Fruit fly (Drosophila melanogaster): ENCODE data around the gene Traf6.
A peak's percentile ranks its signal among the peaks of the same experiment; 100 is the strongest.

Gene Traf6

DNA sequence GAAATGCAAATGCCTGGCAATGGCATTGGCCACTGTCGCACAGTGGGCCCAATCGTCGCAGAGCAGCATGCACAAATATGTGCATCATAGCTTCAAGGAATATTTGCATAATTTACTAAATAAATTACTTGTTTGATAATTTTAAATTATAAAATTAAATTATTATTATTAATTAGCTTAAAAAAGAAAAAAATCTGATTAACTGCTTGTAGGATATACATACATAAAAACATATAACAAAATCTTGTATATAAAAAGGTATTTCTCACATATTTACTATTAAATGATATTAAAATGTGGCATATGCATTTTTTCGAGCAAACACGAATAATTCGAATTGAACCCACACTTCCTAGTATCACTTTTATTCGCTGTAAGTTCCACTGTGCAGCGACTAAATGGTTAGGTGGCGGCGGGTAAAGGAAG is 31.9 kb downstream of the Traf6 start (continued):
- no peak for TF ChIP-seq CG34376 (GFP tag; optimal IDR thresholded peaks at IDR 0.05)
- no peak for TF ChIP-seq CG16863 (GFP tag; optimal IDR thresholded peaks at IDR 0.05)
- TF ChIP-seq Stat92E (GFP tag; optimal IDR thresholded peaks at IDR 0.05), result no peak
- no peak for TF ChIP-seq peb (GFP tag; IDR thresholded peaks at IDR 0.05)
- no peak for TF ChIP-seq crol (GFP tag; IDR thresholded peaks at IDR 0.05)
- no peak for TF ChIP-seq gfzf (GFP tag; optimal IDR thresholded peaks at IDR 0.05)
- peak; percentile 39; the same call in 1 of the 2 replicates for TF ChIP-seq dimm (GFP tag; IDR thresholded peaks at IDR 0.05)
- TF ChIP-seq C15 (GFP tag; IDR thresholded peaks at IDR 0.05), result no peak
- no peak for TF ChIP-seq pnt (GFP tag; optimal IDR thresholded peaks at IDR 0.05)
- peak; percentile 59 for TF ChIP-seq CG6254 (GFP tag; optimal IDR thresholded peaks at IDR 0.05)
- TF ChIP-seq Oli (tag; optimal IDR thresholded peaks at IDR 0.05), result peak; percentile 74
- TF ChIP-seq CG18764 (GFP tag; optimal IDR thresholded peaks at IDR 0.05), result no peak
- no peak for TF ChIP-seq ranshi (GFP tag; IDR thresholded peaks at IDR 0.05)
- TF ChIP-seq dan (GFP tag; IDR thresholded peaks at IDR 0.05), result no peak
- TF ChIP-seq CG13894 (tag; optimal IDR thresholded peaks at IDR 0.05), result no peak
- TF ChIP-seq al (GFP tag; IDR thresholded peaks at IDR 0.05), result no peak
- no peak for TF ChIP-seq Camta (GFP tag; optimal IDR thresholded peaks at IDR 0.05)
- no peak for TF ChIP-seq Gsc (GFP tag; IDR thresholded peaks at IDR 0.05)
- TF ChIP-seq unc-4 (GFP tag; IDR thresholded peaks at IDR 0.05; ENCODE audit: partially characterized antibody), result no peak
- peak; percentile 85 for TF ChIP-seq CG18262 (tag; optimal IDR thresholded peaks at IDR 0.05)
- no peak for TF ChIP-seq NK7.1 (GFP tag; optimal IDR thresholded peaks at IDR 0.05)
- no peak for TF ChIP-seq MBD-R2 (GFP tag; IDR thresholded peaks at IDR 0.05)
- no peak for TF ChIP-seq CG11398 (GFP tag; optimal IDR thresholded peaks at IDR 0.05)
- TF ChIP-seq tap (tag; optimal IDR thresholded peaks at IDR 0.05), result peak; percentile 57
- TF ChIP-seq Mrtf (GFP tag; IDR thresholded peaks at IDR 0.05), result no peak
- no peak for TF ChIP-seq CG4404 (GFP tag; IDR thresholded peaks at IDR 0.05)
- TF ChIP-seq bigmax (GFP tag; optimal IDR thresholded peaks at IDR 0.05), result no peak
- no peak for TF ChIP-seq CG1832 (GFP tag; optimal IDR thresholded peaks at IDR 0.05)
- TF ChIP-seq danr (GFP tag; IDR thresholded peaks at IDR 0.05), result no peak
- no peak for TF ChIP-seq CG17328 (GFP tag; IDR thresholded peaks at IDR 0.05)
- TF ChIP-seq Hsf (GFP tag; optimal IDR thresholded peaks at IDR 0.05), result no peak
- peak; percentile 18; the same call in 1 of the 3 replicates for TF ChIP-seq CG34422 (GFP tag; IDR thresholded peaks at IDR 0.05)
- TF ChIP-seq CG33557 (GFP tag; optimal IDR thresholded peaks at IDR 0.05), result no peak
- no peak for TF ChIP-seq hb (GFP tag; IDR thresholded peaks at IDR 0.05; ENCODE audit: partially characterized antibody)
- no peak for TF ChIP-seq Hmx (GFP tag; optimal IDR thresholded peaks at IDR 0.05)
- TF ChIP-seq CG13424 (tag; optimal IDR thresholded peaks at IDR 0.05), result peak; percentile 69
- no peak for TF ChIP-seq Adf1 (GFP tag; IDR thresholded peaks at IDR 0.05)
- no peak for TF ChIP-seq CG13624 (GFP tag; optimal IDR thresholded peaks at IDR 0.05)
- 0 out of 2 replicates have a peak, but pooled peaks have one; percentile 10 for TF ChIP-seq CG6272 (GFP tag; IDR thresholded peaks at IDR 0.05)
- TF ChIP-seq pfk (GFP tag; optimal IDR thresholded peaks at IDR 0.05), result no peak
- no peak for TF ChIP-seq amos (GFP tag; IDR thresholded peaks at IDR 0.05; ENCODE audit: partially characterized antibody)
- TF ChIP-seq sim (GFP tag; IDR thresholded peaks at IDR 0.05), result no peak
- no peak for TF ChIP-seq Atf-2 (GFP tag; optimal IDR thresholded peaks at IDR 0.05)
- peak; percentile 10 for TF ChIP-seq CG1233 (GFP tag; optimal IDR thresholded peaks at IDR 0.05)
- no peak for TF ChIP-seq Mes4 (GFP tag; optimal IDR thresholded peaks at IDR 0.05)
- no peak for TF ChIP-seq usp (GFP tag; optimal IDR thresholded peaks at IDR 0.05)
- no peak for TF ChIP-seq seq (GFP tag; IDR thresholded peaks at IDR 0.05)
- TF ChIP-seq wdn (GFP tag; IDR thresholded peaks at IDR 0.05), result no peak
- TF ChIP-seq Drgx (GFP tag; IDR thresholded peaks at IDR 0.05), result peak; percentile 55
- no peak for TF ChIP-seq MTF-1 (GFP tag; optimal IDR thresholded peaks at IDR 0.05; ENCODE audit: borderline replicate concordance)
- TF ChIP-seq Lim3 (GFP tag; IDR thresholded peaks at IDR 0.05), result no peak
- TF ChIP-seq Ravus (GFP tag; IDR thresholded peaks at IDR 0.05), result no peak
- TF ChIP-seq dati (GFP tag; IDR thresholded peaks at IDR 0.05), result no peak

All from whole organism, embryonic.